Worm (Caenorhabditis elegans): Measurements from ENCODE around the gene Y73F8A.13.

- TF ChIP-seq him-1 (tag; optimal IDR thresholded peaks at IDR 0.05) = no peak
- no peak for TF ChIP-seq dao-5 (tag; optimal IDR thresholded peaks at IDR 0.05)
Measured at ce11 chrIV:15291607-15292006, 20.4 kb upstream of the Y73F8A.13 start, which contains the start of gene pqn-91.

Measured in whole organism, L4/young adult.